In the genomic region with DNA sequence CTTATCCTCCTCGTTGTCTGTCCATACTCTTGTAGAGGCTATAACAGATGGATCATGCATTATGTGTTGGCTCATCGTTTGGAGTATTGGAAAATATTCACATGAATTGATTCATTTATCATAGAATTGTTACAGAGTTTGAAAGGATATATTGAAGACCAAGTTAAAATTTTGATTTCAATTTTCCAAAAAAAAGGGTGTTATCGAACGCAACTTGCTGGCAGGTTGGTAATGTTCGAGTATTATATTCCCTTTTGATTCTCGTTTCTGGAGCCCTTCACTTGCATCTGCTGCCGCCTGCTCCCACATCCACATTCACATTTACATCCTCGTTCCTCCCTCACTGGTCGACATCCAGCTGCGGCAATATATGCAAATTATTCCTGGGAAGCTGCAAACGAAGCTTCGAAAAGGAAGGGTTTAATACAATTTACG, we compare ENCODE assay signal across 4 fruit fly cellular contexts.
TF ChIP-seq lines count a peak whose summit lies in the region.

No protein-coding gene starts in this region.

- no peak for TF ChIP-seq CTCF in whole organism, embryonic (GFP tag; optimal IDR thresholded peaks at IDR 0.05; lab: Kevin White, UChicago)

TF ChIP-seq in whole organism, embryonic, 481 proteins besides CTCF, POLR2A, EP300 and RAD21:
- no peak for TF ChIP-seq lov (optimal IDR thresholded peaks at IDR 0.05; lab: Kevin White, UChicago)
- TF ChIP-seq lov (GFP tag; IDR thresholded peaks at IDR 0.05; lab: Robert Waterston, UW): no peak
- TF ChIP-seq CG17361 (GFP tag; IDR thresholded peaks at IDR 0.05; lab: Robert Waterston, UW): no peak
- peak; percentile 56 for TF ChIP-seq lbe (GFP tag; optimal IDR thresholded peaks at IDR 0.05; lab: Kevin White, UChicago)
- TF ChIP-seq GATAe (GFP tag; conservative IDR thresholded peaks at IDR 0.05; lab: Robert Waterston, UW): no peak
- TF ChIP-seq bsh (GFP tag; optimal IDR thresholded peaks at IDR 0.05; lab: Kevin White, UChicago): peak in 1 of 2 experiments; percentile 49
- TF ChIP-seq CG17359 (tag; optimal IDR thresholded peaks at IDR 0.05; lab: Kevin White, UChicago): no peak
- TF ChIP-seq salm (tag; optimal IDR thresholded peaks at IDR 0.05; lab: Kevin White, UChicago): no peak
- 0 out of 2 replicates have a peak, but pooled peaks have one; percentile 10 for TF ChIP-seq Drgx (GFP tag; IDR thresholded peaks at IDR 0.05; lab: Robert Waterston, UW)
- no peak for TF ChIP-seq Deaf1 (tag; optimal IDR thresholded peaks at IDR 0.05; lab: Kevin White, UChicago)
- TF ChIP-seq pnt (GFP tag; optimal IDR thresholded peaks at IDR 0.05; lab: Kevin White, UChicago): no peak
- TF ChIP-seq Optix (GFP tag; IDR thresholded peaks at IDR 0.05; lab: Robert Waterston, UW): no peak
- no peak for TF ChIP-seq CG1602 (GFP tag; optimal IDR thresholded peaks at IDR 0.05; lab: Kevin White, UChicago)

TF ChIP-seq in whole organism, prepupa, 60 proteins besides CTCF, POLR2A, EP300 and RAD21 (continues in another document):
- TF ChIP-seq CG7368 (GFP tag; optimal IDR thresholded peaks at IDR 0.05; lab: Kevin White, UChicago) (peak; percentile 50), CG8119 (GFP tag; IDR thresholded peaks at IDR 0.05; lab: Robert Waterston, UW) (no peak; the same call in 2 of the 3 replicates), Gug (GFP tag; IDR thresholded peaks at IDR 0.05; lab: Robert Waterston, UW) (peak; percentile 37; the same call in 1 of the 2 replicates), Ets21C (GFP tag; optimal IDR thresholded peaks at IDR 0.05; lab: Kevin White, UChicago) (peak; percentile 85), dsx (GFP tag; optimal IDR thresholded peaks at IDR 0.05; lab: Kevin White, UChicago; ENCODE audit: poor library complexity, severe bottlenecking) (peak; percentile 83), CG3032 (tag; optimal IDR thresholded peaks at IDR 0.05; lab: Kevin White, UChicago) (peak; percentile 83), Hr38 (GFP tag; optimal IDR thresholded peaks at IDR 0.05; lab: Kevin White, UChicago) (no peak), CG4318 (GFP tag; optimal IDR thresholded peaks at IDR 0.05; lab: Kevin White, UChicago) (no peak), Met (GFP tag; optimal IDR thresholded peaks at IDR 0.05; lab: Kevin White, UChicago) (peak; percentile 91), CG1621 (tag; optimal IDR thresholded peaks at IDR 0.05; lab: Kevin White, UChicago) (peak; percentile 72), CG10631 (GFP tag; optimal IDR thresholded peaks at IDR 0.05; lab: Kevin White, UChicago) (peak; percentile 82), CG8319 (GFP tag; optimal IDR thresholded peaks at IDR 0.05; lab: Kevin White, UChicago) (no peak), acj6 (GFP tag; optimal IDR thresholded peaks at IDR 0.05; lab: Kevin White, UChicago) (no peak), dac (GFP tag; optimal IDR thresholded peaks at IDR 0.05; lab: Kevin White, UChicago) (no peak), CG6808 (GFP tag; optimal IDR thresholded peaks at IDR 0.05; lab: Kevin White, UChicago) (no peak), CG11762 (GFP tag; optimal IDR thresholded peaks at IDR 0.05; lab: Kevin White, UChicago; ENCODE audit: insufficient read depth) (peak; percentile 44), Sox14 (GFP tag; optimal IDR thresholded peaks at IDR 0.05; lab: Kevin White, UChicago) (peak; percentile 78), svp (GFP tag; lab: Kevin White, UChicago) (peak; percentile 96), fkh (GFP tag; optimal IDR thresholded peaks at IDR 0.05; lab: Kevin White, UChicago) (no peak), vri (GFP tag; optimal IDR thresholded peaks at IDR 0.05; lab: Kevin White, UChicago) (no peak), net (GFP tag; optimal IDR thresholded peaks at IDR 0.05; lab: Kevin White, UChicago) (peak; percentile 68), CG6854 (GFP tag; optimal IDR thresholded peaks at IDR 0.05; lab: Kevin White, UChicago) (peak; percentile 22), salr (GFP tag; optimal IDR thresholded peaks at IDR 0.05; lab: Kevin White, UChicago) (peak in 1 of 2 experiments; percentile 60), CG3919 (GFP tag; optimal IDR thresholded peaks at IDR 0.05; lab: Kevin White, UChicago) (peak; percentile 78)

TF ChIP-seq in whole organism, pupa, 21 proteins besides CTCF, POLR2A, EP300 and RAD21:
- peak; percentile 75 for TF ChIP-seq CG4496 (GFP tag; IDR thresholded peaks at IDR 0.05; lab: Robert Waterston, UW)
- peak; percentile 78 for TF ChIP-seq CG9948 (tag; optimal IDR thresholded peaks at IDR 0.05; lab: Kevin White, UChicago)
- peak; percentile 34; the same call in 1 of the 2 replicates for TF ChIP-seq CG12605 (GFP tag; IDR thresholded peaks at IDR 0.05; lab: Robert Waterston, UW)
- TF ChIP-seq gl (tag; optimal IDR thresholded peaks at IDR 0.05; lab: Kevin White, UChicago): peak; percentile 71
- TF ChIP-seq CG15710 (tag; optimal IDR thresholded peaks at IDR 0.05; lab: Kevin White, UChicago): peak; percentile 90
- TF ChIP-seq Ets98B (GFP tag; IDR thresholded peaks at IDR 0.05; lab: Robert Waterston, UW): peak; percentile 48
- no peak for TF ChIP-seq Pif1A (GFP tag; optimal IDR thresholded peaks at IDR 0.05; lab: Kevin White, UChicago)
- no peak for TF ChIP-seq D1 (tag; optimal IDR thresholded peaks at IDR 0.05; lab: Kevin White, UChicago)
- TF ChIP-seq fd96Ca (GFP tag; IDR thresholded peaks at IDR 0.05; lab: Robert Waterston, UW): 0 out of 3 replicates have a peak, but pooled peaks have one; percentile 39
- peak; percentile 87 for TF ChIP-seq CG8159 (tag; optimal IDR thresholded peaks at IDR 0.05; lab: Kevin White, UChicago)
- 0 out of 2 replicates have a peak, but pooled peaks have one; percentile 23 for TF ChIP-seq rn (GFP tag; IDR thresholded peaks at IDR 0.05; lab: Robert Waterston, UW)
- no peak for TF ChIP-seq Pif1B (GFP tag; optimal IDR thresholded peaks at IDR 0.05; lab: Kevin White, UChicago)
- peak; percentile 83 for TF ChIP-seq CG17806 (tag; optimal IDR thresholded peaks at IDR 0.05; lab: Kevin White, UChicago)
- peak; percentile 86 for TF ChIP-seq CG34367 (tag; optimal IDR thresholded peaks at IDR 0.05; lab: Kevin White, UChicago)

TF ChIP-seq in whole organism, wandering third instar larva, 38 proteins besides CTCF, POLR2A, EP300 and RAD21:
- TF ChIP-seq dmrt93B (GFP tag; optimal IDR thresholded peaks at IDR 0.05; lab: Kevin White, UChicago) (peak; percentile 70), CG9705 (GFP tag; optimal IDR thresholded peaks at IDR 0.05; lab: Kevin White, UChicago) (peak; percentile 35), rgr (GFP tag; optimal IDR thresholded peaks at IDR 0.05; lab: Kevin White, UChicago) (peak; percentile 87), Hr83 (GFP tag; optimal IDR thresholded peaks at IDR 0.05; lab: Kevin White, UChicago; ENCODE audit: poor library complexity, severe bottlenecking) (no peak), woc (GFP tag; optimal IDR thresholded peaks at IDR 0.05; lab: Kevin White, UChicago) (peak; percentile 87), dl (GFP tag; optimal IDR thresholded peaks at IDR 0.05; lab: Kevin White, UChicago; ENCODE audit: insufficient read depth in 1 of 2, partially characterized antibody in 2 of 2) (no peak), brk (GFP tag; optimal IDR thresholded peaks at IDR 0.05; lab: Kevin White, UChicago) (no peak), tai (GFP tag; optimal IDR thresholded peaks at IDR 0.05; lab: Kevin White, UChicago) (no peak), foxo (GFP tag; optimal IDR thresholded peaks at IDR 0.05; lab: Kevin White, UChicago) (peak in 1 of 2 experiments; percentile 89), psq (GFP tag; optimal IDR thresholded peaks at IDR 0.05; lab: Kevin White, UChicago) (peak; percentile 93), HLH106 (tag; optimal IDR thresholded peaks at IDR 0.05; lab: Kevin White, UChicago) (peak; percentile 82), Abd-B (GFP tag; optimal IDR thresholded peaks at IDR 0.05; lab: Kevin White, UChicago) (no peak), Rel (GFP tag; optimal IDR thresholded peaks at IDR 0.05; lab: Kevin White, UChicago) (no peak), Rel (tag; optimal IDR thresholded peaks at IDR 0.05; lab: Kevin White, UChicago) (peak; percentile 16), Dif (GFP tag; optimal IDR thresholded peaks at IDR 0.05; lab: Kevin White, UChicago; ENCODE audit: partially characterized antibody) (no peak), pan (optimal IDR thresholded peaks at IDR 0.05; lab: Kevin White, UChicago) (no peak), N (GFP tag; optimal IDR thresholded peaks at IDR 0.05; lab: Kevin White, UChicago) (no peak), CG32264 (GFP tag; optimal IDR thresholded peaks at IDR 0.05; lab: Kevin White, UChicago) (no peak), br (GFP tag; optimal IDR thresholded peaks at IDR 0.05; lab: Kevin White, UChicago) (peak; percentile 85), Dfd (GFP tag; optimal IDR thresholded peaks at IDR 0.05; lab: Kevin White, UChicago) (no peak), lola (GFP tag; optimal IDR thresholded peaks at IDR 0.05; lab: Kevin White, UChicago) (no peak), usp (GFP tag; optimal IDR thresholded peaks at IDR 0.05; lab: Kevin White, UChicago) (no peak), jim (GFP tag; optimal IDR thresholded peaks at IDR 0.05; lab: Kevin White, UChicago) (no peak), sage (GFP tag; optimal IDR thresholded peaks at IDR 0.05; lab: Kevin White, UChicago) (peak; percentile 65), Sp1 (GFP tag; optimal IDR thresholded peaks at IDR 0.05; lab: Kevin White, UChicago) (peak; percentile 88), Mio (GFP tag; optimal IDR thresholded peaks at IDR 0.05; lab: Kevin White, UChicago) (no peak), ey (GFP tag; optimal IDR thresholded peaks at IDR 0.05; lab: Kevin White, UChicago) (peak; percentile 91), dsf (GFP tag; optimal IDR thresholded peaks at IDR 0.05; lab: Kevin White, UChicago; ENCODE audit: borderline replicate concordance) (no peak), h (GFP tag; optimal IDR thresholded peaks at IDR 0.05; lab: Kevin White, UChicago) (peak; percentile 95), Hnf4 (GFP tag; optimal IDR thresholded peaks at IDR 0.05; lab: Kevin White, UChicago) (no peak), GATAd (GFP tag; optimal IDR thresholded peaks at IDR 0.05; lab: Kevin White, UChicago) (no peak), Hr78 (GFP tag; optimal IDR thresholded peaks at IDR 0.05; lab: Kevin White, UChicago) (no peak), Myc (optimal IDR thresholded peaks at IDR 0.05; lab: Kevin White, UChicago) (no peak), fru (GFP tag; optimal IDR thresholded peaks at IDR 0.05; lab: Kevin White, UChicago) (peak; percentile 92), Vsx2 (GFP tag; optimal IDR thresholded peaks at IDR 0.05; lab: Kevin White, UChicago; ENCODE audit: partially characterized antibody) (no peak), sv (GFP tag; optimal IDR thresholded peaks at IDR 0.05; lab: Kevin White, UChicago) (no peak), Jra (GFP tag; optimal IDR thresholded peaks at IDR 0.05; lab: Kevin White, UChicago) (no peak), OdsH (GFP tag; optimal IDR thresholded peaks at IDR 0.05; lab: Kevin White, UChicago) (peak; percentile 87), CrebA (GFP tag; optimal IDR thresholded peaks at IDR 0.05; lab: Kevin White, UChicago; ENCODE audit: borderline replicate concordance) (no peak)
